Worm (Caenorhabditis elegans) whole organism, young adult: ENCODE results near the gene vap-1.

Experiments used
- B0261.1 ChIP-seq: sonication (generic microtip); optimal IDR thresholded peaks from 2 replicates; lab custom pipeline; 2016; ENCODE audit warnings: mild to moderate bottlenecking, missing genetic modification characterization, moderate library complexity, missing compliant biosample characterization
- F57A8.1 ChIP-seq: fragments of 200-800 bp; sonication (Bioruptor generic); optimal IDR thresholded peaks from 2 replicates; lab custom pipeline; 2018; ENCODE audit warnings: mild to moderate bottlenecking, missing genetic modification characterization, moderate library complexity, missing compliant biosample characterization
- K11D2.4 ChIP-seq: fragments of 200-800 bp; sonication (Bioruptor generic); IDR thresholded peaks from 2 replicates; pipeline ENCODE4 v1.3.6; 2022; ENCODE audit warnings: missing genetic modification reagents, missing genetic modification characterization, missing compliant biosample characterization
- T07F8.4 ChIP-seq: sonication (generic microtip); optimal IDR thresholded peaks from 2 replicates; lab custom pipeline; 2016; ENCODE audit warnings: mild to moderate bottlenecking, missing genetic modification characterization, moderate library complexity, missing compliant biosample characterization
- T26A5.8 ChIP-seq: sonication (generic microtip); optimal IDR thresholded peaks from 2 replicates; lab custom pipeline; 2016; ENCODE audit warnings: missing genetic modification characterization, missing compliant biosample characterization
- Y67H2A.10 ChIP-seq: fragments of 200-800 bp; sonication (Bioruptor generic); conservative IDR thresholded peaks from 2 replicates; pipeline ENCODE4 v1.3.6; 2022; ENCODE audit warnings: missing genetic modification reagents, missing genetic modification characterization, missing compliant biosample characterization
- akir-1 ChIP-seq: fragments of 200-800 bp; sonication (Bioruptor generic); optimal IDR thresholded peaks from 2 replicates; lab custom pipeline; 2018; ENCODE audit warnings: mild to moderate bottlenecking, missing genetic modification characterization, moderate library complexity, missing compliant biosample characterization
- ama-1 ChIP-seq, 3 experiments: fragments of 150-350 bp in 1 of 3; sonication (generic microtip) in 2 of 3; optimal IDR thresholded peaks; 2 replicates each; lab custom pipeline; 2014 to 2018; ENCODE audit warnings: missing biosample characterization in 2 of 3, missing genetic modification characterization in 2 of 3, missing genetic modification reagents in 2 of 3
- attf-5 ChIP-seq: fragments of 200-800 bp; sonication (Bioruptor generic); optimal IDR thresholded peaks from 2 replicates; lab custom pipeline; 2018; ENCODE audit warnings: mild to moderate bottlenecking, missing genetic modification characterization, missing compliant biosample characterization
- bed-1 ChIP-seq: fragments of 200-800 bp; sonication (Bioruptor generic); IDR thresholded peaks from 2 replicates; pipeline ENCODE4 v1.3.6; 2022; ENCODE audit warnings: missing genetic modification reagents, missing genetic modification characterization, missing compliant biosample characterization
- ccch-3 ChIP-seq: fragments of 200-800 bp; sonication (Bioruptor generic); optimal IDR thresholded peaks from 2 replicates; lab custom pipeline; 2018; ENCODE audit warnings: mild to moderate bottlenecking, missing genetic modification characterization, missing compliant biosample characterization
- cebp-2 ChIP-seq: fragments of 200-800 bp; sonication (Bioruptor generic); IDR thresholded peaks from 2 replicates; pipeline ENCODE4 v1.3.6; 2022; ENCODE audit warnings: missing genetic modification characterization, missing compliant biosample characterization
- ceh-79 ChIP-seq: sonication (generic microtip); optimal IDR thresholded peaks from 2 replicates; lab custom pipeline; 2017; ENCODE audit warnings: mild to moderate bottlenecking, missing genetic modification characterization, missing compliant biosample characterization
- dpl-1 ChIP-seq: fragments of 150-350 bp; optimal IDR thresholded peaks from 2 replicates; lab custom pipeline; 2014; ENCODE audit warnings: missing biosample characterization, missing genetic modification reagents, missing genetic modification characterization
- egl-44 ChIP-seq: fragments of 200-800 bp; sonication (Bioruptor generic); IDR thresholded peaks from 2 replicates; pipeline ENCODE4 v1.3.6; 2022; ENCODE audit warnings: missing genetic modification reagents, missing genetic modification characterization, missing compliant biosample characterization
- gei-17 ChIP-seq: fragments of 200-800 bp; sonication (Bioruptor generic); optimal IDR thresholded peaks from 2 replicates; lab custom pipeline; 2018; ENCODE audit warnings: mild to moderate bottlenecking, missing genetic modification characterization, missing compliant biosample characterization
- hmg-1.2 ChIP-seq: fragments of 200-800 bp; sonication (Bioruptor generic); IDR thresholded peaks from 2 replicates; pipeline ENCODE4 v1.3.6; 2022; ENCODE audit warnings: missing genetic modification reagents, missing genetic modification characterization, missing compliant biosample characterization
- hrde-1 ChIP-seq: sonication (generic microtip); optimal IDR thresholded peaks from 2 replicates; lab custom pipeline; 2016; ENCODE audit warnings: missing genetic modification characterization, mild to moderate bottlenecking, missing compliant biosample characterization, moderate library complexity, missing genotype, missing genetic modification reagents, borderline replicate concordance
- let-607 ChIP-seq, 2 experiments: fragments of 200-800 bp in 1 of 2; sonication (Bioruptor generic) in 1 of 2; sonication (generic microtip) in 1 of 2; optimal IDR thresholded peaks; 2 replicates each; lab custom pipeline; 2016 to 2018; ENCODE audit warnings: mild to moderate bottlenecking in 2 of 2, missing compliant biosample characterization in 2 of 2, missing genetic modification characterization in 2 of 2, moderate library complexity in 2 of 2, missing genotype in 1 of 2
- lin-35 ChIP-seq, 3 experiments: fragments of 150-350 bp in 2 of 3; sonication (generic microtip) in 1 of 3; optimal IDR thresholded peaks; 2 replicates each; lab custom pipeline; 2014 to 2018; ENCODE audit warnings: missing biosample characterization in 3 of 3, missing genetic modification characterization in 3 of 3, missing genetic modification reagents in 3 of 3
- lin-40 ChIP-seq: sonication (generic microtip); optimal IDR thresholded peaks from 2 replicates; lab custom pipeline; 2016; ENCODE audit warnings: missing genetic modification characterization, mild to moderate bottlenecking, missing compliant biosample characterization, missing genotype, missing genetic modification reagents
- lir-1 ChIP-seq: fragments of 200-800 bp; sonication (Bioruptor generic); conservative IDR thresholded peaks from 2 replicates; pipeline ENCODE4 v1.3.6; 2022; ENCODE audit warnings: missing genetic modification reagents, missing genetic modification characterization, missing compliant biosample characterization
- madf-10 ChIP-seq: sonication (generic microtip); optimal IDR thresholded peaks from 2 replicates; lab custom pipeline; 2016; ENCODE audit warnings: mild to moderate bottlenecking, missing genetic modification characterization, missing compliant biosample characterization
- madf-8 ChIP-seq: fragments of 200-800 bp; sonication (Bioruptor generic); conservative IDR thresholded peaks from 2 replicates; pipeline ENCODE4 v1.3.6; 2022; ENCODE audit warnings: missing genetic modification reagents, missing genetic modification characterization, missing compliant biosample characterization
- mxl-1 ChIP-seq: sonication (generic microtip); optimal IDR thresholded peaks from 2 replicates; lab custom pipeline; 2016; ENCODE audit warnings: missing genetic modification characterization, missing compliant biosample characterization
- nfyb-1 ChIP-seq: fragments of 200-800 bp; sonication (Bioruptor generic); IDR thresholded peaks from 2 replicates; pipeline ENCODE4 v1.3.6; 2022; ENCODE audit warnings: missing genetic modification reagents, missing genetic modification characterization, missing compliant biosample characterization
- nhr-179 ChIP-seq: sonication (generic microtip); optimal IDR thresholded peaks from 2 replicates; lab custom pipeline; 2016; ENCODE audit warnings: mild to moderate bottlenecking, missing genetic modification characterization, missing compliant biosample characterization
- nhr-80 ChIP-seq: sonication (generic microtip); optimal IDR thresholded peaks from 2 replicates; lab custom pipeline; 2016; ENCODE audit warnings: missing genetic modification characterization, missing compliant biosample characterization
- pbrm-1 ChIP-seq: fragments of 200-800 bp; sonication (Bioruptor generic); IDR thresholded peaks from 2 replicates; pipeline ENCODE4 v1.3.6; 2022; ENCODE audit warnings: missing genetic modification reagents, missing genetic modification characterization, missing compliant biosample characterization
- sea-2 ChIP-seq: fragments of 200-800 bp; sonication (Bioruptor generic); IDR thresholded peaks from 2 replicates; pipeline ENCODE4 v1.3.6; 2022; ENCODE audit warnings: missing genetic modification characterization, missing compliant biosample characterization
- snpc-1.3 ChIP-seq: sonication (generic microtip); optimal IDR thresholded peaks from 2 replicates; lab custom pipeline; 2017; ENCODE audit warnings: missing genetic modification characterization, mild to moderate bottlenecking, missing compliant biosample characterization, antibody characterized with exemption, moderate library complexity, missing genotype, missing genetic modification reagents; ENCODE audit not compliant: insufficient read depth
- snpc-4 ChIP-seq, 5 experiments: fragments of 150-350 bp in 1 of 5; sonication (generic microtip) in 4 of 5; optimal IDR thresholded peaks; 2 replicates each; lab custom pipeline; 2014 to 2018; ENCODE audit warnings: missing genetic modification characterization in 5 of 5, missing biosample characterization in 3 of 5, antibody characterized with exemption in 2 of 5, mild to moderate bottlenecking in 2 of 5, missing compliant biosample characterization in 2 of 5, missing genotype in 2 of 5, moderate library complexity in 2 of 5, missing genetic modification reagents in 1 of 5
- somi-1 ChIP-seq: fragments of 200-800 bp; sonication (Bioruptor generic); optimal IDR thresholded peaks from 2 replicates; lab custom pipeline; 2018; ENCODE audit warnings: mild to moderate bottlenecking, missing genetic modification characterization, missing compliant biosample characterization
- tbp1 ChIP-seq: fragments of 200-800 bp; sonication (Bioruptor generic); optimal IDR thresholded peaks from 2 replicates; lab custom pipeline; 2018; ENCODE audit warnings: mild to moderate bottlenecking, missing genetic modification characterization, missing compliant biosample characterization
- unc-130 ChIP-seq: sonication (generic microtip); optimal IDR thresholded peaks from 2 replicates; lab custom pipeline; 2016; ENCODE audit warnings: missing genetic modification reagents, missing genetic modification characterization, missing compliant biosample characterization
- xnd-1 ChIP-seq: sonication (generic microtip); optimal IDR thresholded peaks from 2 replicates; lab custom pipeline; 2016; ENCODE audit warnings: missing genotype, missing genetic modification reagents, missing genetic modification characterization, missing compliant biosample characterization
- zfh-2 ChIP-seq: fragments of 200-800 bp; sonication (Bioruptor generic); conservative IDR thresholded peaks from 2 replicates; pipeline ENCODE4 v1.3.6; 2022; ENCODE audit warnings: missing genetic modification reagents, missing genetic modification characterization, missing compliant biosample characterization
- zim-3 ChIP-seq: sonication (generic microtip); optimal IDR thresholded peaks from 2 replicates; lab custom pipeline; 2017; ENCODE audit warnings: mild to moderate bottlenecking, missing genetic modification characterization, moderate library complexity, missing compliant biosample characterization
- ztf-25 ChIP-seq: fragments of 200-800 bp; sonication (Bioruptor generic); IDR thresholded peaks from 2 replicates; pipeline ENCODE4 v1.3.6; 2022; ENCODE audit warnings: missing genetic modification reagents, missing genetic modification characterization, missing compliant biosample characterization

The vap-1 gene

DNA sequence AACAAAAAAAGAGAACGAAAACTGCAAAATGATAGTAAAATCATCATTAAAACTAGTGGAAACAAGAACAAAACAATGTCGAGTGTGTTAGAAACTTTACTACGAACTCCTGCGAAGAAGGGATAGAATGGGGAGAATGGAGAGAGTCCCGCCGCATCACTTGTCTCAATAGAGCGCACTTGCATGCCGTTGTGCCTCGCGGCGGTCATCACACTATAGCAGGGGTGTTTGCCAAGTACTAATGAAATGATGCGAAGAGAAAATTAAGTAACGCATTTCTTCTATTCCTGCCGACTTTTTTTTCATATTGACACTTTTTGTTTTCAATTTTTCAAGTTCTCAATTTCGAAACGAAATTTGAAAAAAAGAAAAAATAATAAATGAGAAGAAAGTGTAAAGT is 4.2 kb downstream of the vap-1 start (continued):
- no peak for TF ChIP-seq snpc-4 (GFP tag; optimal IDR thresholded peaks at IDR 0.05; lab: Kevin White, UChicago)
- peak in 3 of 4 experiments; percentile 18 to 50 (median 30) for TF ChIP-seq snpc-4 (tag; optimal IDR thresholded peaks at IDR 0.05; lab: Kevin White, UChicago)
- TF ChIP-seq let-607 (tag; optimal IDR thresholded peaks at IDR 0.05; lab: Kevin White, UChicago) = no peak
- TF ChIP-seq lin-35 (GFP tag; optimal IDR thresholded peaks at IDR 0.05; lab: Kevin White, UChicago) = peak in 1 of 3 experiments; percentile 27
- TF ChIP-seq T07F8.4 (tag; lab: Kevin White, UChicago) = no peak
- TF ChIP-seq unc-130 (GFP tag; lab: Kevin White, UChicago) = no peak
- no peak for TF ChIP-seq sea-2 (GFP tag; lab: Robert Waterston, UW)
- peak; percentile 92 for TF ChIP-seq nhr-80
- no peak for TF ChIP-seq dpl-1 (GFP tag; lab: Kevin White, UChicago)
- no peak for TF ChIP-seq B0261.1 (tag; lab: Kevin White, UChicago)
- peak; percentile 80 for TF ChIP-seq lin-40
- 0 out of 2 replicates have a peak, but pooled peaks have one; percentile 40 for TF ChIP-seq K11D2.4 (GFP tag; lab: Robert Waterston, UW)
- no peak for TF ChIP-seq ama-1 (optimal IDR thresholded peaks at IDR 0.05; lab: Kevin White, UChicago)
- TF ChIP-seq ama-1 (GFP tag; optimal IDR thresholded peaks at IDR 0.05; lab: Kevin White, UChicago) = no peak
- no peak for TF ChIP-seq madf-8 (GFP tag; lab: Robert Waterston, UW)
- TF ChIP-seq zim-3 = no peak

DNA sequence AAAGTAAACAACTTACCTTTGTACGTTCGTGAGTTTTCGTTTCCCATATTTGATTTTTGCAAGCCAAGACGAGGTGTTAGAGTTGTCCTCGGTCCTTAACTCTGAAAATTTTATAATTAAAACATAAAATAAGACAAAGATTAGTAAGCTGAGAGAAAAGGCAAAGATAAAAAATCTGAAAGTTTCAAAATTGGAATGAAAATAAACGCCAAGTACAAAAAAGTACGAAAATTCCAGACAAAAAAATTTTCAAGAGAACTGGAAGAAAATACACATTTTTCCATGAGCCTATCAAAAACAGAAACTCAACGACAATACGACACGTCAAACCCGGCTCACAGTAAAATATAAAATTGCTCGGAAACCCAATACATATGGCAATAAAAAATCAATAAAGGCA is 4.8 kb downstream of the vap-1 start, which contains the start of gene F10D7.5:
F10D7.5 (minus strand) TSS at position 101 of the 400 bp plus-strand sequence.
- TF ChIP-seq T26A5.8 = no peak
- no peak for TF ChIP-seq attf-5 (GFP tag; lab: Kevin White, UChicago)
- TF ChIP-seq xnd-1 = no peak
- TF ChIP-seq nhr-80 = no peak
- no peak for TF ChIP-seq ztf-25 (GFP tag; lab: Robert Waterston, UW)
- TF ChIP-seq gei-17 = no peak
- no peak for TF ChIP-seq bed-1 (GFP tag; lab: Robert Waterston, UW)
- TF ChIP-seq madf-10 (tag; lab: Kevin White, UChicago) = no peak
- no peak for TF ChIP-seq mxl-1 (tag; lab: Kevin White, UChicago)
- TF ChIP-seq nfyb-1 (GFP tag; lab: Robert Waterston, UW) = no peak
- no peak for TF ChIP-seq akir-1 (GFP tag; lab: Kevin White, UChicago)
- TF ChIP-seq ceh-79 (tag; lab: Kevin White, UChicago) = no peak
- no peak for TF ChIP-seq Y67H2A.10
- TF ChIP-seq somi-1 = no peak
- no peak for TF ChIP-seq nhr-179 (tag; lab: Kevin White, UChicago)
- no peak for TF ChIP-seq lir-1 (GFP tag; lab: Robert Waterston, UW)
- no peak for TF ChIP-seq tbp1 (GFP tag; lab: Kevin White, UChicago)

DNA sequence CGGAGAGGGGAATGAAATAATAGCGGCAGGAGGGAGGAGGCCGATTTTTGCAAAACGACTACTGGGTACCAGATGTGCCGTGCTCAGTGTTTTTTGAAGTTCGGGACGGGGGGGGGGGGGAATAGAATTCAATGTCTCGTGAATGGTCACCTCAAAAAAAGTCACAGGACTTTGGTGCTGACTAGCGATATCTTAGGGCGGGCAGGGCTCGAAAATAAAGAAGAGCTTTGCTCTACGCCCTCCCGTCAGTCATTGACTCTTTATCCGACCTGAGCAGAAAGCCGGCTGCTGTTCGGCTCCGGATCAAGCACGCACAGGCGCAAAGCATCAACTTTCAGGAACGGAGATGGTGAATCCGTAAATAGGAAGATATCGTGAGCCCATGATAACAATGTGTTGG is 5.8 kb downstream of the vap-1 start:
- TF ChIP-seq zfh-2 (peak; percentile 51), egl-44 (no peak)

DNA sequence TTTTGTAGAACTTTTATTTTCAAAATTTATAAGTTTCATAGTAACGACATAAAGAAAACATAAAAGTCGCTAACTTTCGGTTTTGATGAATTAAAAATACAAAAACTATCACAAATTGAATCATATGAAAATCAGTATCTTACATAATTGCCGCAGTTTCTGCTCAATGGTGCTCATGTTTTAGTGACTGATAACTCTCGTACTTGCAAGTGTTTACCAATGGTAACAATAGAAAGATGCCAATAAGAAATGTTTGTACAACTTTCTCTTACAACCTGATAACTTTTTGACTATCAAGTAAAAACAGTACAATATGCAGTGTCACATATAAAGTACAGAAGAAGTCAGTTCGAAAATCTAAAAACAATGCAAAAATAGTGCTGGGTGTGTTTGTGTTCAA is 10.2 kb downstream of the vap-1 start:
- TF ChIP-seq ccch-3 (GFP tag; lab: Kevin White, UChicago) (no peak), nhr-80 (peak; percentile 17)

DNA sequence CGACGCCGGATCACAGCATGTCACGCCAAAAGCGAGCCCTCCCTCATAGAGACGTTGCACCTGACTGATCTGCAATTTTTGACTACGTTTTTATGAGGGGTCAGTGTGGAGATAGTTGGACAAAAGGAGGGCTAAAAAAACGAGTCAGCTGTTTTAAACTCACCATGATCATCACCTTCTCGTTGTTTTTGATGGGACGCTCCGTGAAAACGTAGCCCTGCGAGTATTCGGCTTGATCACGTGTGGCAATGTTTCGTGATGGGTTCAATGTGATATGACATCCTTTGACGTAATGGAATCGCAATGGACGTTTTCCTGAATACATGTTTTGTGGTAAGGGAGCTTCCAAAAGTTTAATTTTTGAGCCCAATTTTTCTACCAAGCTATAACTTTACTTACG is 11.3 kb downstream of the vap-1 start:
- TF ChIP-seq lin-35 (GFP tag; optimal IDR thresholded peaks at IDR 0.05; lab: Kevin White, UChicago) (no peak), hmg-1.2 (GFP tag; lab: Robert Waterston, UW) (no peak), hrde-1 (tag; lab: Kevin White, UChicago) (no peak), cebp-2 (GFP tag; lab: Robert Waterston, UW) (no peak), attf-5 (GFP tag; lab: Kevin White, UChicago) (no peak), K11D2.4 (GFP tag; lab: Robert Waterston, UW) (no peak), pbrm-1 (no peak), F57A8.1 (GFP tag; lab: Kevin White, UChicago) (no peak), nfyb-1 (GFP tag; lab: Robert Waterston, UW) (no peak), snpc-1.3 (tag; lab: Kevin White, UChicago) (no peak), akir-1 (GFP tag; lab: Kevin White, UChicago) (no peak), ccch-3 (GFP tag; lab: Kevin White, UChicago) (no peak)
